Fruit fly (Drosophila melanogaster): Measurements from ENCODE around the gene GAA1.

The GAA1 gene

dm6 chrX:5914992-5915751, 42.0 kb upstream of the GAA1 start (continued):
- TF ChIP-seq CG14860 (GFP tag; IDR thresholded peaks at IDR 0.05; ENCODE audit: partially characterized antibody) (no peak), wor (GFP tag; IDR thresholded peaks at IDR 0.05) (no peak), CG43689 (GFP tag; IDR thresholded peaks at IDR 0.05) (no peak), sug (tag; optimal IDR thresholded peaks at IDR 0.05) (peak; percentile 99), Doc3 (GFP tag; IDR thresholded peaks at IDR 0.05; ENCODE audit: partially characterized antibody) (no peak), CG17359 (tag; optimal IDR thresholded peaks at IDR 0.05) (no peak), Optix (GFP tag; IDR thresholded peaks at IDR 0.05) (no peak)

DNA sequence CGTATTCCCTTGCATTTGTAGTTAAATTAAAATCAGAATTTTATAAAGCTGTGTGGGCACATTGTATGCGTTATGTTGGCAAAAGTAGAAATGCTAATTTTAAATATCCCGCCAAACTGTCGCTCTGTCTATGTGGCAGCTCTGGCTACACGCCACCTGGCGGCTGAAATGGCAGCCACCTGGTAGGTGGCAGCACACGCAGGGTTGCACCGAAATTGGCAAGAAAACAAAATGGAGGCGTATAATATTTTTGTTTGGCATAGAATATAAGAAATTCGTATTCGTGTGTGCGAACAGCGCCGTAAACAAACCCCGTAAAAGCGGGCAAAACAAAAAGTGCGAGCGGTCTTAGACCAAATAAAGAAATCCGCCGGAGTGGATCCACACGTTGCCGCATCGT, 34.8 kb upstream of the GAA1 start, which contains the start of gene CG12236:
CG12236 (plus strand) TSS at position 220 of the 400 bp plus-strand sequence.
- TF ChIP-seq tll (GFP tag; optimal IDR thresholded peaks at IDR 0.05) (no peak), gcm2 (GFP tag; optimal IDR thresholded peaks at IDR 0.05) (peak; percentile 40), aop (GFP tag; IDR thresholded peaks at IDR 0.05) (0 out of 2 replicates have a peak, but pooled peaks have one; percentile 7), CG8478 (optimal IDR thresholded peaks at IDR 0.05) (no peak), hbn (GFP tag; IDR thresholded peaks at IDR 0.05; ENCODE audit: partially characterized antibody) (0 out of 2 replicates have a peak, but pooled peaks have one; percentile 14), CG12219 (GFP tag; optimal IDR thresholded peaks at IDR 0.05) (no peak), CG18599 (GFP tag; optimal IDR thresholded peaks at IDR 0.05) (peak; percentile 13), ERR (GFP tag; optimal IDR thresholded peaks at IDR 0.05) (peak; percentile 20), CG15514 (GFP tag; optimal IDR thresholded peaks at IDR 0.05) (peak; percentile 89), Asciz (GFP tag; optimal IDR thresholded peaks at IDR 0.05) (no peak), twi (tag; optimal IDR thresholded peaks at IDR 0.05) (peak; percentile 28), CG1024 (GFP tag; IDR thresholded peaks at IDR 0.05) (0 out of 2 replicates have a peak, but pooled peaks have one; percentile 37), CG6683 (GFP tag; optimal IDR thresholded peaks at IDR 0.05) (no peak), yki (optimal IDR thresholded peaks at IDR 0.05) (no peak), CG16863 (GFP tag; optimal IDR thresholded peaks at IDR 0.05) (no peak), Mrtf (GFP tag; IDR thresholded peaks at IDR 0.05) (no peak), cato (GFP tag; optimal IDR thresholded peaks at IDR 0.05; ENCODE audit: borderline replicate concordance) (no peak), Hmr (GFP tag; optimal IDR thresholded peaks at IDR 0.05) (peak; percentile 71), ewg (GFP tag; optimal IDR thresholded peaks at IDR 0.05) (peak; percentile 34), Camta (GFP tag; optimal IDR thresholded peaks at IDR 0.05) (peak; percentile 37), fd64A (GFP tag; optimal IDR thresholded peaks at IDR 0.05) (no peak), CG1602 (GFP tag; optimal IDR thresholded peaks at IDR 0.05) (peak; percentile 11), CG4404 (GFP tag; IDR thresholded peaks at IDR 0.05) (no peak), CG31388 (GFP tag; optimal IDR thresholded peaks at IDR 0.05) (no peak), CG3995 (GFP tag; optimal IDR thresholded peaks at IDR 0.05) (no peak), CG10267 (tag; optimal IDR thresholded peaks at IDR 0.05) (peak; percentile 73), CG1529 (GFP tag; optimal IDR thresholded peaks at IDR 0.05) (no peak), D (optimal IDR thresholded peaks at IDR 0.05) (no peak), D (GFP tag; optimal IDR thresholded peaks at IDR 0.05) (no peak), CG8765 (GFP tag; IDR thresholded peaks at IDR 0.05) (no peak), da (GFP tag; optimal IDR thresholded peaks at IDR 0.05) (peak; percentile 58), caup (GFP tag; optimal IDR thresholded peaks at IDR 0.05; ENCODE audit: severe bottlenecking) (peak; percentile 74), crc (GFP tag; optimal IDR thresholded peaks at IDR 0.05) (no peak), CG30431 (GFP tag; optimal IDR thresholded peaks at IDR 0.05) (no peak), cg (GFP tag; optimal IDR thresholded peaks at IDR 0.05) (no peak), CG33557 (GFP tag; optimal IDR thresholded peaks at IDR 0.05) (no peak), Eip74EF (GFP tag; optimal IDR thresholded peaks at IDR 0.05) (no peak), Fer1 (GFP tag; optimal IDR thresholded peaks at IDR 0.05) (peak; percentile 75), insv (GFP tag; optimal IDR thresholded peaks at IDR 0.05) (peak in 1 of 2 experiments; percentile 68), CG11560 (tag; IDR thresholded peaks at IDR 0.05) (0 out of 3 replicates have a peak, but pooled peaks have one; percentile 50)

Data from whole organism, embryonic.